Worm (Caenorhabditis elegans) whole organism, young adult: ENCODE results near the gene gtf-2E1.

Source experiments
- B0019.2 ChIP-seq: fragments of 200-800 bp; sonication (Bioruptor generic); conservative IDR thresholded peaks from 2 replicates; pipeline ENCODE4 v1.3.6; 2022; ENCODE audit warnings: missing genetic modification reagents, missing genetic modification characterization, missing compliant biosample characterization
- B0261.1 ChIP-seq: sonication (generic microtip); optimal IDR thresholded peaks from 2 replicates; lab custom pipeline; 2016; ENCODE audit warnings: mild to moderate bottlenecking, missing genetic modification characterization, moderate library complexity, missing compliant biosample characterization
- C17E4.6 ChIP-seq: fragments of 200-800 bp; sonication (Bioruptor generic); IDR thresholded peaks from 2 replicates; pipeline ENCODE4 v1.3.6; 2022; ENCODE audit warnings: missing genetic modification reagents, missing genetic modification characterization, missing compliant biosample characterization
- D2030.7 ChIP-seq: fragments of 200-800 bp; sonication (Bioruptor generic); IDR thresholded peaks from 2 replicates; pipeline ENCODE4 v1.3.6; 2022; ENCODE audit warnings: missing genetic modification reagents, missing genetic modification characterization, missing compliant biosample characterization
- F10E7.11 ChIP-seq: sonication (generic microtip); optimal IDR thresholded peaks from 2 replicates; lab custom pipeline; 2017; ENCODE audit warnings: mild to moderate bottlenecking, missing genetic modification characterization, moderate library complexity, missing compliant biosample characterization
- F23B12.7 ChIP-seq: sonication (generic microtip); optimal IDR thresholded peaks from 2 replicates; lab custom pipeline; 2017; ENCODE audit warnings: missing genetic modification characterization, mild to moderate bottlenecking, missing compliant biosample characterization, antibody characterized with exemption, moderate library complexity; ENCODE audit not compliant: insufficient read depth
- F33H1.4 ChIP-seq: fragments of 200-800 bp; sonication (Bioruptor generic); IDR thresholded peaks from 2 replicates; pipeline ENCODE4 v1.3.6; 2022; ENCODE audit warnings: missing genetic modification reagents, missing genetic modification characterization, missing compliant biosample characterization
- F52B5.7 ChIP-seq: sonication (generic microtip); optimal IDR thresholded peaks from 2 replicates; lab custom pipeline; 2016; ENCODE audit warnings: mild to moderate bottlenecking, missing genetic modification characterization, missing compliant biosample characterization
- F57A8.1 ChIP-seq: fragments of 200-800 bp; sonication (Bioruptor generic); optimal IDR thresholded peaks from 2 replicates; lab custom pipeline; 2018; ENCODE audit warnings: mild to moderate bottlenecking, missing genetic modification characterization, moderate library complexity, missing compliant biosample characterization
- Y95B8A.8 ChIP-seq: fragments of 200-800 bp; sonication (Bioruptor generic); IDR thresholded peaks from 2 replicates; pipeline ENCODE4 v1.3.6; 2022; ENCODE audit warnings: missing genetic modification reagents, missing genetic modification characterization, missing compliant biosample characterization
- ZK185.1 ChIP-seq: sonication (generic microtip); optimal IDR thresholded peaks from 2 replicates; lab custom pipeline; 2016; ENCODE audit warnings: mild to moderate bottlenecking, missing genetic modification characterization, missing compliant biosample characterization; ENCODE audit not compliant: poor library complexity, severe bottlenecking
- akir-1 ChIP-seq: fragments of 200-800 bp; sonication (Bioruptor generic); optimal IDR thresholded peaks from 2 replicates; lab custom pipeline; 2018; ENCODE audit warnings: mild to moderate bottlenecking, missing genetic modification characterization, moderate library complexity, missing compliant biosample characterization
- athp-1 ChIP-seq: sonication (generic microtip); optimal IDR thresholded peaks from 2 replicates; lab custom pipeline; 2017; ENCODE audit warnings: mild to moderate bottlenecking, missing genetic modification characterization, missing compliant biosample characterization
- cebp-1 ChIP-seq, 2 experiments: fragments of 200-800 bp in 1 of 2; sonication (Bioruptor generic) in 1 of 2; sonication (generic microtip) in 1 of 2; IDR thresholded peaks in 1 of 2; optimal IDR thresholded peaks in 1 of 2; 2 replicates each; pipeline versions ENCODE4 v1.3.6 to Lab custom; 2017 to 2022; ENCODE audit warnings: missing compliant biosample characterization in 2 of 2, missing genetic modification characterization in 2 of 2, mild to moderate bottlenecking in 1 of 2, missing genetic modification reagents in 1 of 2, moderate library complexity in 1 of 2
- cebp-2 ChIP-seq: fragments of 200-800 bp; sonication (Bioruptor generic); IDR thresholded peaks from 2 replicates; pipeline ENCODE4 v1.3.6; 2022; ENCODE audit warnings: missing genetic modification characterization, missing compliant biosample characterization
- ceh-100 ChIP-seq: fragments of 200-800 bp; sonication (Bioruptor generic); IDR thresholded peaks from 2 replicates; pipeline ENCODE4 v1.3.6; 2022; ENCODE audit warnings: missing genetic modification reagents, missing genetic modification characterization, missing compliant biosample characterization
- ceh-58 ChIP-seq: fragments of 200-800 bp; sonication (Bioruptor generic); IDR thresholded peaks from 2 replicates; pipeline ENCODE4 v1.3.6; 2022; ENCODE audit warnings: missing genetic modification characterization, missing compliant biosample characterization
- ceh-79 ChIP-seq: sonication (generic microtip); optimal IDR thresholded peaks from 2 replicates; lab custom pipeline; 2017; ENCODE audit warnings: mild to moderate bottlenecking, missing genetic modification characterization, missing compliant biosample characterization
- ceh-91 ChIP-seq: fragments of 200-800 bp; sonication (Bioruptor generic); IDR thresholded peaks from 2 replicates; pipeline ENCODE4 v1.3.6; 2022; ENCODE audit warnings: missing genetic modification reagents, missing genetic modification characterization, missing compliant biosample characterization
- chd-7 ChIP-seq: sonication (generic microtip); optimal IDR thresholded peaks from 2 replicates; lab custom pipeline; 2016; ENCODE audit warnings: mild to moderate bottlenecking, missing genetic modification characterization, moderate library complexity, missing compliant biosample characterization
- die-1 ChIP-seq: sonication (generic microtip); optimal IDR thresholded peaks from 2 replicates; lab custom pipeline; 2016; ENCODE audit warnings: missing genotype, mild to moderate bottlenecking, missing genetic modification characterization, missing compliant biosample characterization
- dox-1 ChIP-seq: fragments of 200-800 bp; sonication (Bioruptor generic); IDR thresholded peaks from 2 replicates; pipeline ENCODE4 v1.3.6; 2022; ENCODE audit warnings: missing genetic modification reagents, missing genetic modification characterization, missing compliant biosample characterization
- dpl-1 ChIP-seq: fragments of 150-350 bp; optimal IDR thresholded peaks from 2 replicates; lab custom pipeline; 2014; ENCODE audit warnings: missing biosample characterization, missing genetic modification reagents, missing genetic modification characterization
- efl-1 ChIP-seq: fragments of 150-350 bp; optimal IDR thresholded peaks from 2 replicates; lab custom pipeline; 2014; ENCODE audit warnings: missing biosample characterization, missing genetic modification reagents, missing genetic modification characterization
- egl-44 ChIP-seq: fragments of 200-800 bp; sonication (Bioruptor generic); IDR thresholded peaks from 2 replicates; pipeline ENCODE4 v1.3.6; 2022; ENCODE audit warnings: missing genetic modification reagents, missing genetic modification characterization, missing compliant biosample characterization
- ekl-4 ChIP-seq: fragments of 200-800 bp; sonication (Bioruptor generic); IDR thresholded peaks from 2 replicates; pipeline ENCODE4 v1.3.6; 2022; ENCODE audit warnings: missing genetic modification reagents, missing genetic modification characterization, missing compliant biosample characterization
- ets-4 ChIP-seq: fragments of 200-800 bp; sonication (Bioruptor generic); optimal IDR thresholded peaks from 2 replicates; lab custom pipeline; 2018; ENCODE audit warnings: mild to moderate bottlenecking, missing genetic modification characterization, missing compliant biosample characterization
- hrde-1 ChIP-seq: sonication (generic microtip); optimal IDR thresholded peaks from 2 replicates; lab custom pipeline; 2016; ENCODE audit warnings: missing genetic modification characterization, mild to moderate bottlenecking, missing compliant biosample characterization, moderate library complexity, missing genotype, missing genetic modification reagents, borderline replicate concordance
- lin-26 ChIP-seq: fragments of 200-800 bp; sonication (Bioruptor generic); IDR thresholded peaks from 2 replicates; pipeline ENCODE4 v1.3.6; 2022; ENCODE audit warnings: missing genetic modification reagents, missing genetic modification characterization, missing compliant biosample characterization
- lin-35 ChIP-seq, 3 experiments: fragments of 150-350 bp in 2 of 3; sonication (generic microtip) in 1 of 3; optimal IDR thresholded peaks; 2 replicates each; lab custom pipeline; 2014 to 2018; ENCODE audit warnings: missing biosample characterization in 3 of 3, missing genetic modification characterization in 3 of 3, missing genetic modification reagents in 3 of 3
- lin-54 ChIP-seq: fragments of 200-800 bp; sonication (Bioruptor generic); optimal IDR thresholded peaks from 2 replicates; lab custom pipeline; 2018; ENCODE audit warnings: mild to moderate bottlenecking, missing genetic modification characterization, missing compliant biosample characterization
- madf-3 ChIP-seq: fragments of 200-800 bp; sonication (Bioruptor generic); IDR thresholded peaks from 2 replicates; pipeline ENCODE4 v1.3.6; 2022; ENCODE audit warnings: missing genetic modification reagents, missing genetic modification characterization, missing compliant biosample characterization
- madf-6 ChIP-seq: fragments of 200-800 bp; sonication (Bioruptor generic); IDR thresholded peaks from 2 replicates; pipeline ENCODE4 v1.3.6; 2022; ENCODE audit warnings: missing genetic modification reagents, missing genetic modification characterization, missing compliant biosample characterization
- mes-4 ChIP-seq: sonication (generic microtip); optimal IDR thresholded peaks from 2 replicates; lab custom pipeline; 2016; ENCODE audit warnings: missing genotype, missing genetic modification characterization, missing compliant biosample characterization
- nfyb-1 ChIP-seq: fragments of 200-800 bp; sonication (Bioruptor generic); IDR thresholded peaks from 2 replicates; pipeline ENCODE4 v1.3.6; 2022; ENCODE audit warnings: missing genetic modification reagents, missing genetic modification characterization, missing compliant biosample characterization
- nhr-179 ChIP-seq: sonication (generic microtip); optimal IDR thresholded peaks from 2 replicates; lab custom pipeline; 2016; ENCODE audit warnings: mild to moderate bottlenecking, missing genetic modification characterization, missing compliant biosample characterization
- rpc-1 ChIP-seq, 2 experiments: fragments of 150-350 bp in 1 of 2; sonication (generic microtip) in 1 of 2; optimal IDR thresholded peaks; 2 replicates each; lab custom pipeline; 2014 to 2018; ENCODE audit warnings: missing biosample characterization in 1 of 2, missing genetic modification characterization in 1 of 2, missing genetic modification reagents in 1 of 2, missing genotype in 1 of 2
- sdz-38 ChIP-seq: sonication (generic microtip); optimal IDR thresholded peaks from 2 replicates; lab custom pipeline; 2016; ENCODE audit warnings: missing genotype, missing genetic modification characterization, missing compliant biosample characterization
- snpc-4 ChIP-seq, 5 experiments: fragments of 150-350 bp in 1 of 5; sonication (generic microtip) in 4 of 5; optimal IDR thresholded peaks; 2 replicates each; lab custom pipeline; 2014 to 2018; ENCODE audit warnings: missing genetic modification characterization in 5 of 5, missing biosample characterization in 3 of 5, antibody characterized with exemption in 2 of 5, mild to moderate bottlenecking in 2 of 5, missing compliant biosample characterization in 2 of 5, missing genotype in 2 of 5, moderate library complexity in 2 of 5, missing genetic modification reagents in 1 of 5
- unc-130 ChIP-seq: sonication (generic microtip); optimal IDR thresholded peaks from 2 replicates; lab custom pipeline; 2016; ENCODE audit warnings: missing genetic modification reagents, missing genetic modification characterization, missing compliant biosample characterization
- zim-3 ChIP-seq: sonication (generic microtip); optimal IDR thresholded peaks from 2 replicates; lab custom pipeline; 2017; ENCODE audit warnings: mild to moderate bottlenecking, missing genetic modification characterization, moderate library complexity, missing compliant biosample characterization
- ztf-6 ChIP-seq: fragments of 200-800 bp; sonication (Bioruptor generic); IDR thresholded peaks from 2 replicates; pipeline ENCODE4 v1.3.6; 2022; ENCODE audit warnings: missing genetic modification reagents, missing genetic modification characterization, missing compliant biosample characterization

gtf-2E1 gene

ce11 chrIV:17276705-17277458, 21.8 kb downstream of the gtf-2E1 start, which contains the start of gene clec-196:
clec-196 (plus strand) TSS chrIV:17276956.
- TF ChIP-seq nfyb-1 (GFP tag; lab: Robert Waterston, UW): no peak
- no peak for TF ChIP-seq rpc-1 (optimal IDR thresholded peaks at IDR 0.05; lab: Kevin White, UChicago)
- TF ChIP-seq rpc-1 (tag; optimal IDR thresholded peaks at IDR 0.05; lab: Kevin White, UChicago): no peak
- TF ChIP-seq hrde-1: no peak
- no peak for TF ChIP-seq snpc-4 (GFP tag; optimal IDR thresholded peaks at IDR 0.05; lab: Kevin White, UChicago)
- TF ChIP-seq snpc-4 (tag; optimal IDR thresholded peaks at IDR 0.05; lab: Kevin White, UChicago): peak in 1 of 4 experiments; percentile 11
- no peak for TF ChIP-seq cebp-1 (GFP tag; IDR thresholded peaks at IDR 0.05; lab: Robert Waterston, UW)
- peak; percentile 14 for TF ChIP-seq cebp-1 (tag; optimal IDR thresholded peaks at IDR 0.05; lab: Kevin White, UChicago)
- TF ChIP-seq ekl-4 (GFP tag; lab: Robert Waterston, UW): 0 out of 2 replicates have a peak, but pooled peaks have one; percentile 7
- TF ChIP-seq Y95B8A.8 (GFP tag; lab: Robert Waterston, UW): no peak
- TF ChIP-seq lin-54 (GFP tag; lab: Kevin White, UChicago): peak; percentile 39
- 0 out of 2 replicates have a peak, but pooled peaks have one; percentile 22 for TF ChIP-seq madf-3
- TF ChIP-seq madf-6: 0 out of 2 replicates have a peak, but pooled peaks have one; percentile 11

ce11 chrIV:17277459-17278173, 22.5 kb downstream of the gtf-2E1 start:
- TF ChIP-seq chd-7 (tag; lab: Kevin White, UChicago) (no peak), ceh-79 (tag; lab: Kevin White, UChicago) (no peak), lin-26 (0 out of 2 replicates have a peak, but pooled peaks have one; percentile 11), F52B5.7 (no peak), ztf-6 (GFP tag; lab: Robert Waterston, UW) (no peak), lin-35 (GFP tag; optimal IDR thresholded peaks at IDR 0.05; lab: Kevin White, UChicago) (no peak), ceh-100 (GFP tag; lab: Robert Waterston, UW) (no peak), F10E7.11 (tag; lab: Kevin White, UChicago) (no peak), nfyb-1 (GFP tag; lab: Robert Waterston, UW) (peak; percentile 28; the same call in 1 of the 2 replicates), B0261.1 (tag; lab: Kevin White, UChicago) (no peak), B0019.2 (GFP tag; lab: Robert Waterston, UW) (no peak), dpl-1 (GFP tag; lab: Kevin White, UChicago) (no peak), ceh-58 (GFP tag; lab: Robert Waterston, UW) (0 out of 2 replicates have a peak, but pooled peaks have one; percentile 22), C17E4.6 (GFP tag; lab: Robert Waterston, UW) (no peak), sdz-38 (tag; lab: Kevin White, UChicago) (no peak), unc-130 (no peak), egl-44 (GFP tag; lab: Robert Waterston, UW) (no peak), madf-3 (0 out of 2 replicates have a peak, but pooled peaks have one; percentile 1), cebp-2 (no peak), F57A8.1 (GFP tag; lab: Kevin White, UChicago) (no peak), ZK185.1 (tag; lab: Kevin White, UChicago) (no peak), die-1 (no peak), lin-54 (GFP tag; lab: Kevin White, UChicago) (no peak)

ce11 chrIV:17278363-17278762, 23.3 kb downstream of the gtf-2E1 start:
- peak; percentile 92 for TF ChIP-seq ceh-91 (GFP tag; lab: Robert Waterston, UW)
- no peak for TF ChIP-seq mes-4 (tag; lab: Kevin White, UChicago)
- TF ChIP-seq F23B12.7 (tag; lab: Kevin White, UChicago): no peak
- peak; percentile 96 for TF ChIP-seq athp-1 (tag; lab: Kevin White, UChicago)
- 0 out of 2 replicates have a peak, but pooled peaks have one; percentile 77 for TF ChIP-seq cebp-2
- peak; percentile 1 for TF ChIP-seq akir-1 (GFP tag; lab: Kevin White, UChicago)
- no peak for TF ChIP-seq nhr-179 (tag; lab: Kevin White, UChicago)
- TF ChIP-seq dox-1 (GFP tag; lab: Robert Waterston, UW): peak; percentile 96
- TF ChIP-seq F33H1.4 (GFP tag; lab: Robert Waterston, UW): peak; percentile 73
- no peak for TF ChIP-seq ets-4 (GFP tag; lab: Kevin White, UChicago)
- TF ChIP-seq zim-3: peak; percentile 95
- TF ChIP-seq efl-1 (GFP tag; lab: Kevin White, UChicago): peak; percentile 65
- peak; percentile 76 for TF ChIP-seq madf-6
- peak; percentile 99 for TF ChIP-seq D2030.7 (GFP tag; lab: Robert Waterston, UW)
